Worm (Caenorhabditis elegans): Measurements from ENCODE around the gene Y66H1A.5.

ce11 chrIV:387283-388048 is 41.5 kb downstream of the Y66H1A.5 start:
- TF ChIP-seq ceh-16 (tag; optimal IDR thresholded peaks at IDR 0.05) (no peak), nhr-23 (tag; optimal IDR thresholded peaks at IDR 0.05) (no peak), pqm-1 (tag; optimal IDR thresholded peaks at IDR 0.05) (no peak), egl-27 (tag; optimal IDR thresholded peaks at IDR 0.05) (no peak)

Measured in whole organism, L3 larva.